Fruit fly (Drosophila melanogaster): ENCODE data around the gene CG14053.
A peak's percentile ranks its signal among the peaks of the same experiment; 100 is the strongest.

Gene CG14053

dm6 chrX:2145690-2146470 is 47.8 kb downstream of the CG14053 start (continued):
- TF ChIP-seq D (optimal IDR thresholded peaks at IDR 0.05), result peak; percentile 13
- TF ChIP-seq D (GFP tag; optimal IDR thresholded peaks at IDR 0.05), result no peak
- no peak for TF ChIP-seq CG7745 (tag; optimal IDR thresholded peaks at IDR 0.05)
- TF ChIP-seq Aef1 (GFP tag; IDR thresholded peaks at IDR 0.05), result peak; percentile 46; the same call in 1 of the 3 replicates
- peak; percentile 69 for TF ChIP-seq HLH4C (GFP tag; IDR thresholded peaks at IDR 0.05; ENCODE audit: partially characterized antibody)
- no peak for TF ChIP-seq stc (GFP tag; IDR thresholded peaks at IDR 0.05)
- peak; percentile 1 for TF ChIP-seq pnt (GFP tag; optimal IDR thresholded peaks at IDR 0.05)
- no peak for TF ChIP-seq Mad (GFP tag; optimal IDR thresholded peaks at IDR 0.05)
- peak; percentile 16; the same call in 1 of the 2 replicates for TF ChIP-seq CG14441 (GFP tag; IDR thresholded peaks at IDR 0.05)
- no peak for TF ChIP-seq org-1 (GFP tag; optimal IDR thresholded peaks at IDR 0.05)
- no peak for TF ChIP-seq CG14050 (GFP tag; IDR thresholded peaks at IDR 0.05)
- TF ChIP-seq unpg (GFP tag; optimal IDR thresholded peaks at IDR 0.05), result peak; percentile 22
- TF ChIP-seq Fer1 (GFP tag; optimal IDR thresholded peaks at IDR 0.05), result peak; percentile 29
- 0 out of 2 replicates have a peak, but pooled peaks have one; percentile 33 for TF ChIP-seq al (GFP tag; IDR thresholded peaks at IDR 0.05)
- TF ChIP-seq Antp (GFP tag; optimal IDR thresholded peaks at IDR 0.05), result peak; percentile 27
- peak; percentile 83 for TF ChIP-seq CG4360 (GFP tag; IDR thresholded peaks at IDR 0.05)
- TF ChIP-seq CG17359 (tag; optimal IDR thresholded peaks at IDR 0.05), result peak; percentile 8
- peak; percentile 49 for TF ChIP-seq CG12391 (tag; optimal IDR thresholded peaks at IDR 0.05)
- no peak for TF ChIP-seq HmgD (GFP tag; optimal IDR thresholded peaks at IDR 0.05)
- peak; percentile 31; the same call in 1 of the 2 replicates for TF ChIP-seq ssp (GFP tag; IDR thresholded peaks at IDR 0.05)
- peak; percentile 12 for TF ChIP-seq cwo (GFP tag; optimal IDR thresholded peaks at IDR 0.05)
- TF ChIP-seq CG30403 (GFP tag; optimal IDR thresholded peaks at IDR 0.05), result peak; percentile 49
- TF ChIP-seq fru (optimal IDR thresholded peaks at IDR 0.05), result no peak
- TF ChIP-seq jumu (GFP tag; optimal IDR thresholded peaks at IDR 0.05), result peak; percentile 13
- peak; percentile 36 for TF ChIP-seq CG13775 (GFP tag; optimal IDR thresholded peaks at IDR 0.05)
- no peak for TF ChIP-seq cad (GFP tag; optimal IDR thresholded peaks at IDR 0.05)
- peak; percentile 79 for TF ChIP-seq CG13287 (GFP tag; IDR thresholded peaks at IDR 0.05; ENCODE audit: partially characterized antibody)
- peak; percentile 0 for TF ChIP-seq her (GFP tag; optimal IDR thresholded peaks at IDR 0.05)
- peak; percentile 41 for TF ChIP-seq cg (GFP tag; optimal IDR thresholded peaks at IDR 0.05)
- TF ChIP-seq TFAM (GFP tag; optimal IDR thresholded peaks at IDR 0.05), result no peak
- peak in 1 of 2 experiments; percentile 19 for TF ChIP-seq chif (GFP tag; optimal IDR thresholded peaks at IDR 0.05)
- peak; percentile 1 for TF ChIP-seq Hand (GFP tag; optimal IDR thresholded peaks at IDR 0.05)
- peak; percentile 31 for TF ChIP-seq CG9817 (tag; optimal IDR thresholded peaks at IDR 0.05)
- TF ChIP-seq trh (GFP tag; optimal IDR thresholded peaks at IDR 0.05), result no peak
- peak; percentile 0 for TF ChIP-seq jing (GFP tag; optimal IDR thresholded peaks at IDR 0.05)
- TF ChIP-seq Dbx (GFP tag; IDR thresholded peaks at IDR 0.05), result 0 out of 3 replicates have a peak, but pooled peaks have one; percentile 36
- TF ChIP-seq row (GFP tag; IDR thresholded peaks at IDR 0.05), result peak; percentile 87
- TF ChIP-seq Sox102F (GFP tag; optimal IDR thresholded peaks at IDR 0.05), result peak; percentile 21
- TF ChIP-seq CG7987 (GFP tag; optimal IDR thresholded peaks at IDR 0.05), result no peak
- TF ChIP-seq CG10565 (GFP tag; optimal IDR thresholded peaks at IDR 0.05), result no peak
- TF ChIP-seq nmo (GFP tag; optimal IDR thresholded peaks at IDR 0.05), result peak; percentile 24
- no peak for TF ChIP-seq Elba2 (GFP tag; optimal IDR thresholded peaks at IDR 0.05)
- TF ChIP-seq CrebB (tag; optimal IDR thresholded peaks at IDR 0.05), result peak; percentile 32
- TF ChIP-seq CG8290 (GFP tag; optimal IDR thresholded peaks at IDR 0.05), result no peak
- TF ChIP-seq CG8290 (tag; optimal IDR thresholded peaks at IDR 0.05), result peak; percentile 13 to 19
- no peak for TF ChIP-seq Rx (GFP tag; IDR thresholded peaks at IDR 0.05)
- no peak for TF ChIP-seq pita (GFP tag; optimal IDR thresholded peaks at IDR 0.05)
- peak; percentile 47 for TF ChIP-seq B-H2 (GFP tag; optimal IDR thresholded peaks at IDR 0.05)
- TF ChIP-seq E2f1 (GFP tag; IDR thresholded peaks at IDR 0.05), result 0 out of 2 replicates have a peak, but pooled peaks have one; percentile 11
- no peak for TF ChIP-seq CG15011 (GFP tag; optimal IDR thresholded peaks at IDR 0.05)
